Fruit fly (Drosophila melanogaster) whole organism, prepupa: ENCODE measurements around the gene CG10969.

Experiments used
- CG6276 ChIP-seq: fragments of 200-800 bp; sonication (Bioruptor generic); optimal IDR thresholded peaks from 2 replicates; lab custom pipeline; 2017; ENCODE audit warnings: missing biosample characterization, mild to moderate bottlenecking, missing genetic modification characterization
- Ets96B ChIP-seq: fragments of 200-800 bp; optimal IDR thresholded peaks from 2 replicates; lab custom pipeline; 2019; ENCODE audit warnings: missing biosample characterization, mild to moderate bottlenecking, missing genetic modification characterization, moderate library complexity
- Sox15 ChIP-seq: fragments of 200-800 bp; sonication (Bioruptor generic); optimal IDR thresholded peaks from 3 replicates; lab custom pipeline; 2016; ENCODE audit warnings: missing biosample characterization, missing genetic modification characterization

dm6 chr3L:12804730-12805170, 23.9 kb upstream of the CG10969 start, which contains the start of gene Atg1:
- no peak for TF ChIP-seq CG6276 (GFP tag; lab: Kevin White, UChicago)
- no peak for TF ChIP-seq Sox15
- no peak for TF ChIP-seq Ets96B (tag; lab: Kevin White, UChicago)
